Fruit fly (Drosophila melanogaster) whole organism, embryonic: ENCODE data around the gene tHMG1.

ENCODE experiments used
- Ada2b ChIP-seq: fragments of 200-800 bp; sonication (Bioruptor generic); IDR thresholded peaks from 2 replicates; pipeline ENCODE4 v1.3.6; 2022; ENCODE audit warnings: missing biosample characterization, missing genetic modification characterization
- B-H2 ChIP-seq: fragments of 200-800 bp; sonication (Bioruptor generic); optimal IDR thresholded peaks from 2 replicates; lab custom pipeline; 2018; ENCODE audit warnings: missing biosample characterization, mild to moderate bottlenecking, missing genetic modification characterization
- CG10267 ChIP-seq: fragments of 200-800 bp; sonication (Bioruptor generic); optimal IDR thresholded peaks from 2 replicates; lab custom pipeline; 2018; ENCODE audit warnings: missing biosample characterization, mild to moderate bottlenecking, missing genetic modification characterization, moderate library complexity
- CG10431 ChIP-seq: fragments of 200-800 bp; sonication (Bioruptor generic); optimal IDR thresholded peaks from 3 replicates; lab custom pipeline; 2018; ENCODE audit warnings: missing biosample characterization, mild to moderate bottlenecking, missing genetic modification characterization
- CG14441 ChIP-seq: fragments of 200-800 bp; sonication (Bioruptor generic); IDR thresholded peaks from 2 replicates; pipeline ENCODE4 v1.3.6; 2022; ENCODE audit warnings: missing biosample characterization, missing genetic modification characterization
- CG1647 ChIP-seq: fragments of 200-800 bp; sonication (Bioruptor generic); optimal IDR thresholded peaks from 3 replicates; lab custom pipeline; 2016; ENCODE audit warnings: missing biosample characterization, missing genetic modification characterization
- CG1832 ChIP-seq: fragments of 200-800 bp; sonication (Bioruptor generic); optimal IDR thresholded peaks from 2 replicates; lab custom pipeline; 2017; ENCODE audit warnings: missing biosample characterization, mild to moderate bottlenecking, missing genetic modification characterization, inconsistent platforms
- CG2199 ChIP-seq: fragments of 200-800 bp; sonication (Bioruptor generic); IDR thresholded peaks from 3 replicates; pipeline ENCODE4 v1.3.6; 2022; ENCODE audit warnings: missing biosample characterization, missing genetic modification characterization
- CG2712 ChIP-seq: fragments of 200-800 bp; optimal IDR thresholded peaks from 3 replicates; lab custom pipeline; 2019; ENCODE audit warnings: missing biosample characterization, mild to moderate bottlenecking, missing genetic modification characterization, moderate library complexity
- CG6854 ChIP-seq: fragments of 200-800 bp; sonication (Bioruptor generic); optimal IDR thresholded peaks from 3 replicates; lab custom pipeline; 2017; ENCODE audit warnings: missing biosample characterization, mild to moderate bottlenecking, missing genetic modification characterization
- CG7271 ChIP-seq: fragments of 200-800 bp; sonication (Bioruptor generic); optimal IDR thresholded peaks from 2 replicates; lab custom pipeline; 2018; ENCODE audit warnings: missing biosample characterization, mild to moderate bottlenecking, missing genetic modification characterization, moderate library complexity
- CTCF ChIP-seq: fragments of 200-800 bp; sonication (Bioruptor generic); optimal IDR thresholded peaks from 2 replicates; lab custom pipeline; 2017; ENCODE audit warnings: missing biosample characterization, mild to moderate bottlenecking, missing genetic modification characterization, moderate library complexity
- CrebB ChIP-seq: fragments of 200-800 bp; sonication (Bioruptor generic); optimal IDR thresholded peaks from 3 replicates; lab custom pipeline; 2018; ENCODE audit warnings: missing biosample characterization, mild to moderate bottlenecking, missing genetic modification characterization
- D19B ChIP-seq: fragments of 200-800 bp; sonication (Bioruptor generic); optimal IDR thresholded peaks from 2 replicates; lab custom pipeline; 2017; ENCODE audit warnings: missing biosample characterization, mild to moderate bottlenecking, missing genetic modification characterization
- Dp ChIP-seq: fragments of 200-800 bp; sonication (Bioruptor generic); optimal IDR thresholded peaks from 2 replicates; lab custom pipeline; 2018; ENCODE audit warnings: missing biosample characterization, mild to moderate bottlenecking, missing genetic modification characterization, moderate library complexity
- Dref ChIP-seq: fragments of 200-800 bp; sonication (Bioruptor generic); IDR thresholded peaks from 2 replicates; pipeline ENCODE4 v1.3.6; 2022; ENCODE audit warnings: missing biosample characterization, missing genetic modification characterization
- Drgx ChIP-seq: fragments of 200-800 bp; sonication (Bioruptor generic); IDR thresholded peaks from 2 replicates; pipeline ENCODE4 v1.3.6; 2022; ENCODE audit warnings: missing biosample characterization, missing genetic modification characterization
- ERR ChIP-seq: fragments of 200-800 bp; sonication (Bioruptor generic); optimal IDR thresholded peaks from 2 replicates; lab custom pipeline; 2016; ENCODE audit warnings: missing biosample characterization, missing genetic modification characterization
- Ets65A ChIP-seq: fragments of 200-800 bp; sonication (Bioruptor generic); peaks from one replicate; lab custom pipeline; 2016; ENCODE audit warnings: missing biosample characterization, missing genetic modification characterization
- Hr39 ChIP-seq: fragments of >200 bp; optimal IDR thresholded peaks from 2 replicates; lab custom pipeline; 2017
- Jarid2 ChIP-seq: fragments of 200-800 bp; sonication (Bioruptor generic); optimal IDR thresholded peaks from 3 replicates; lab custom pipeline; 2017; ENCODE audit warnings: mild to moderate bottlenecking, missing biosample characterization, missing genetic modification reagents, missing genetic modification characterization
- Lhr ChIP-seq: fragments of 200-800 bp; sonication (Bioruptor generic); optimal IDR thresholded peaks from 3 replicates; lab custom pipeline; 2017; ENCODE audit warnings: mild to moderate bottlenecking, missing biosample characterization, missing genetic modification reagents, missing genetic modification characterization
- Lim3 ChIP-seq: fragments of 200-800 bp; sonication (Bioruptor generic); IDR thresholded peaks from 2 replicates; pipeline ENCODE4 v1.3.6; 2022; ENCODE audit warnings: missing biosample characterization, missing genetic modification characterization
- Med ChIP-seq: fragments of 200-800 bp; sonication (Bioruptor generic); peaks from one replicate; lab custom pipeline; 2016; ENCODE audit warnings: missing biosample characterization, missing genetic modification characterization, mild to moderate bottlenecking, inconsistent platforms, moderate library complexity
- Oli ChIP-seq: fragments of 200-800 bp; sonication (Bioruptor generic); optimal IDR thresholded peaks from 2 replicates; lab custom pipeline; 2018; ENCODE audit warnings: missing biosample characterization, mild to moderate bottlenecking, missing genetic modification characterization, moderate library complexity
- Xrp1 ChIP-seq: fragments of 200-800 bp; sonication (Bioruptor generic); IDR thresholded peaks from 2 replicates; pipeline ENCODE4 v1.3.6; 2022; ENCODE audit warnings: missing biosample characterization, missing genetic modification characterization
- YL-1 ChIP-seq: fragments of 200-800 bp; sonication (Bioruptor generic); optimal IDR thresholded peaks from 3 replicates; lab custom pipeline; 2017; ENCODE audit warnings: missing biosample characterization, mild to moderate bottlenecking, missing genetic modification characterization
- ato ChIP-seq: fragments of 200-800 bp; sonication (Bioruptor generic); IDR thresholded peaks from 2 replicates; pipeline ENCODE4 v1.3.6; 2022; ENCODE audit warnings: missing biosample characterization, missing genetic modification characterization; ENCODE audit not compliant: partially characterized antibody
- bigmax ChIP-seq: fragments of 200-800 bp; sonication (Bioruptor generic); optimal IDR thresholded peaks from 2 replicates; lab custom pipeline; 2018; ENCODE audit warnings: missing biosample characterization, mild to moderate bottlenecking, missing genetic modification characterization
- cwo ChIP-seq: fragments of 200-800 bp; sonication (Bioruptor generic); optimal IDR thresholded peaks from 3 replicates; lab custom pipeline; 2017; ENCODE audit warnings: missing biosample characterization, missing genetic modification characterization, mild to moderate bottlenecking, moderate library complexity, missing genetic modification reagents
- dysf ChIP-seq: fragments of 200-800 bp; sonication (Bioruptor generic); IDR thresholded peaks from 3 replicates; pipeline ENCODE4 v1.3.6; 2022; ENCODE audit warnings: missing biosample characterization, missing genetic modification characterization
- exex ChIP-seq: fragments of 200-800 bp; sonication (Bioruptor generic); optimal IDR thresholded peaks from 4 replicates; lab custom pipeline; 2018; ENCODE audit warnings: missing biosample characterization, mild to moderate bottlenecking, missing genetic modification characterization, moderate library complexity
- ftz-f1 ChIP-seq: fragments of 200-800 bp; sonication (Bioruptor generic); optimal IDR thresholded peaks from 2 replicates; lab custom pipeline; 2016; ENCODE audit warnings: missing biosample characterization, missing genetic modification characterization
- mirr ChIP-seq: fragments of 200-800 bp; sonication (Bioruptor generic); optimal IDR thresholded peaks from 3 replicates; lab custom pipeline; 2018; ENCODE audit warnings: missing biosample characterization, mild to moderate bottlenecking, missing genetic modification characterization
- mld ChIP-seq: fragments of 200-800 bp; sonication (Bioruptor generic); IDR thresholded peaks from 3 replicates; pipeline ENCODE4 v1.3.6; 2022; ENCODE audit warnings: missing biosample characterization, missing genetic modification characterization; ENCODE audit not compliant: partially characterized antibody
- nerfin-1 ChIP-seq: fragments of 200-800 bp; sonication (Bioruptor generic); optimal IDR thresholded peaks from 3 replicates; lab custom pipeline; 2019; ENCODE audit warnings: missing biosample characterization, mild to moderate bottlenecking, missing genetic modification characterization, moderate library complexity
- nmo ChIP-seq: fragments of 200-800 bp; sonication (Bioruptor generic); optimal IDR thresholded peaks from 2 replicates; lab custom pipeline; 2018; ENCODE audit warnings: missing biosample characterization, mild to moderate bottlenecking, missing genetic modification characterization, moderate library complexity
- pfk ChIP-seq: fragments of 200-800 bp; sonication (Bioruptor generic); optimal IDR thresholded peaks from 2 replicates; lab custom pipeline; 2018; ENCODE audit warnings: missing biosample characterization, mild to moderate bottlenecking, missing genetic modification characterization, moderate library complexity
- prd ChIP-seq, 3 experiments: fragments of >200 bp in 2 of 3; fragments of 200-800 bp in 1 of 3; sonication (Bioruptor generic) in 1 of 3; optimal IDR thresholded peaks in 2 of 3; IDR thresholded peaks in 1 of 3; 2 replicates in 2 of 3; 3 replicates in 1 of 3; pipeline versions ENCODE4 v1.3.6 to Lab custom; 2017 to 2022; ENCODE audit warnings: missing biosample characterization in 1 of 3, missing genetic modification characterization in 1 of 3
- pros ChIP-seq: fragments of 200-800 bp; sonication (Bioruptor generic); optimal IDR thresholded peaks from 3 replicates; lab custom pipeline; 2019; ENCODE audit warnings: missing biosample characterization, mild to moderate bottlenecking, missing genetic modification characterization, moderate library complexity
- pzg ChIP-seq: fragments of 200-800 bp; sonication (Bioruptor generic); optimal IDR thresholded peaks from 3 replicates; lab custom pipeline; 2018; ENCODE audit warnings: missing biosample characterization, mild to moderate bottlenecking, missing genetic modification characterization, moderate library complexity
- repo ChIP-seq: fragments of 200-800 bp; sonication (Bioruptor generic); optimal IDR thresholded peaks from 2 replicates; lab custom pipeline; 2016; ENCODE audit warnings: missing biosample characterization, missing genetic modification characterization
- schlank ChIP-seq: fragments of 200-800 bp; sonication (Bioruptor generic); optimal IDR thresholded peaks from 2 replicates; lab custom pipeline; 2018; ENCODE audit warnings: missing biosample characterization, mild to moderate bottlenecking, missing genetic modification characterization
- scrt ChIP-seq: fragments of 200-800 bp; sonication (Bioruptor generic); optimal IDR thresholded peaks from 2 replicates; lab custom pipeline; 2018; ENCODE audit warnings: missing biosample characterization, mild to moderate bottlenecking, missing genetic modification characterization, moderate library complexity
- sens ChIP-seq: fragments of 200-800 bp; sonication (Bioruptor generic); peaks from one replicate; lab custom pipeline; 2016; ENCODE audit warnings: missing biosample characterization, missing genetic modification characterization
- ssp ChIP-seq: fragments of 200-800 bp; sonication (Bioruptor generic); IDR thresholded peaks from 2 replicates; pipeline ENCODE4 v1.3.6; 2022; ENCODE audit warnings: missing biosample characterization, missing genetic modification characterization
- sug ChIP-seq: fragments of 200-800 bp; optimal IDR thresholded peaks from 2 replicates; lab custom pipeline; 2019; ENCODE audit warnings: missing biosample characterization, mild to moderate bottlenecking, missing genetic modification characterization, moderate library complexity
- usp ChIP-seq: fragments of >200 bp; optimal IDR thresholded peaks from 2 replicates; lab custom pipeline; 2017; ENCODE audit warnings: missing biosample characterization, missing genetic modification characterization
- zfh1 ChIP-seq: fragments of 200-800 bp; sonication (Bioruptor generic); IDR thresholded peaks from 3 replicates; pipeline ENCODE4 v1.3.6; 2022; ENCODE audit warnings: missing biosample characterization, missing genetic modification characterization

Gene tHMG1

DNA sequence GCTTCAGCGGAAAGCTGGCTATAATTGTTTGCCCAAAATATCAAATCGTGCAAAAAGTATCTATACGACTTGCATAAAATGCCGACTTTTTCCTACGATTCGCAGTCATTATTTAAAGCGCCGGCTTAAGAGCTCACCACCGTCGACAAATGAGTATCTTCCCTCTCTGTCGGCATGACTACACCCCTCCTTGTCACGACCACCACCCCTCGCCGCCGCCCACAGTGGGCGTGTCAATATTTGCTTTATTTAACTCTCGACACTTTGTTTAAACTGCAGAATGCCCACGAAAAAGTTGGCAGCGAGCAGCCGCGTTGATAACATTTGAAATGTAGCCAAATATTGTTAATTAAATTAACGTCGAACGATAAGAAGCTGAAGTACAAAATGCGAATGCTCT lies 26.7 kb downstream of the tHMG1 start (continued):
- TF ChIP-seq ERR (GFP tag; lab: Kevin White, UChicago) (no peak), CG1832 (GFP tag; lab: Kevin White, UChicago) (peak; percentile 0), schlank (tag; lab: Kevin White, UChicago) (peak; percentile 57), CG2712 (tag; lab: Kevin White, UChicago) (no peak), prd (optimal IDR thresholded peaks at IDR 0.05; lab: Kevin White, UChicago) (no peak), prd (GFP tag; IDR thresholded peaks at IDR 0.05; lab: Robert Waterston, UW) (no peak), B-H2 (GFP tag; lab: Kevin White, UChicago) (peak; percentile 22), mirr (peak; percentile 41)
- TF ChIP-seq, all 482 proteins: peak for 22

DNA sequence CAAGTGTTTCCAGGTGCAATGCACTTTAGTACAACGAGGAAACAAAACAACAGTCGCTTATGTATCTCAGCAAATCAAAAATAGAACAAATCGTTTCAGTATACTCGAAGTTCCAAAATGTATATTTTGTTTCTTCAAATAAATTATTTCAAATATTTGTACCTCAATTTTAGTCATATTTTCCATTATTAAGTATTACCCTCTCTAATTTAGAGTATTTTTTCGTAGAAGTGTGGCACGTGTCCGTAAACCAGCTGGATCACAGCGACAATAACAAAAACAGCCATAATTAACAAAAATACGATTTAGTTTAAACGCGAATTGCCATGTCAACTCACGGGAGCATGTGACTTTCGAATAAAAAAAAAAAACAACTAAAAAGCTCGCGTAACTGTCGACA lies 27.1 kb downstream of the tHMG1 start:
- TF ChIP-seq Dp = no peak
- no peak for TF ChIP-seq usp (GFP tag; lab: Kevin White, UChicago)
- TF ChIP-seq Hr39 (lab: Kevin White, UChicago) = no peak
- TF ChIP-seq CG1647 (GFP tag; lab: Kevin White, UChicago) = no peak
- no peak for TF ChIP-seq ato (GFP tag; lab: Robert Waterston, UW)
- TF ChIP-seq pzg = no peak
- no peak for TF ChIP-seq nmo
- no peak for TF ChIP-seq pfk

DNA sequence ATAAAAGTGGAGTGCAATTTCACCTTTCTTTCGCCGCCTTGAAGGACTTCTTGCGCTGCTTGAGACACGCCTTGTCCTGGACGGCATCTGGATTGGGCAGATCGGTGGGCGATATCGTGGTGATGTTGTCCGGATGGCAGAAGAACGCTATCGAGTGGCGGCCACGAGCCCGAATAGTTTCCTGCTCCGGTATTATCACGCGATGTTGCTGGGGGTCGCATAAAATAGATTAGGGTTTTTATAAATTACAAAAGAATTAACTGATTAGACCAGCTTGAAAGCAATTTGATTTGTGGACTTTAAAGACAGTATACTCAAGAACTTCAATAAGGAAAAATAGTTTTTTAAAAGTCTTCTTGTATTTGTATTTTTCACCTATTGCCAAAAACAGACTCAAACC lies 28.9 kb downstream of the tHMG1 start:
- no peak for TF ChIP-seq Oli
- TF ChIP-seq cwo (GFP tag; lab: Kevin White, UChicago) = peak; percentile 11
- no peak for TF ChIP-seq Lim3 (GFP tag; lab: Robert Waterston, UW)
- no peak for TF ChIP-seq YL-1
- TF ChIP-seq dysf = 0 out of 3 replicates have a peak, but pooled peaks have one; percentile 13
- no peak for TF ChIP-seq zfh1 (GFP tag; lab: Robert Waterston, UW)
- TF ChIP-seq CrebB (tag; lab: Kevin White, UChicago) = no peak
- TF ChIP-seq Dp = no peak
- TF ChIP-seq bigmax (GFP tag; lab: Kevin White, UChicago) = no peak
- TF ChIP-seq CG1647 (GFP tag; lab: Kevin White, UChicago) = no peak
- TF ChIP-seq scrt (GFP tag; lab: Kevin White, UChicago) = no peak
- TF ChIP-seq CG10431 (GFP tag; lab: Kevin White, UChicago) = no peak
- no peak for TF ChIP-seq Ada2b
- TF ChIP-seq Med (GFP tag; lab: Kevin White, UChicago) = peak; percentile 9
- TF ChIP-seq pros (GFP tag; lab: Kevin White, UChicago) = no peak
- TF ChIP-seq Dref (GFP tag; lab: Robert Waterston, UW) = no peak
- no peak for TF ChIP-seq mld (GFP tag; lab: Robert Waterston, UW)
- no peak for TF ChIP-seq D19B
- no peak for TF ChIP-seq CG14441 (GFP tag; lab: Robert Waterston, UW)
- peak; percentile 92 for TF ChIP-seq sug
- peak; percentile 8 for TF ChIP-seq CG6854 (GFP tag; lab: Kevin White, UChicago)
- no peak for TF ChIP-seq repo (GFP tag; lab: Kevin White, UChicago)
- no peak for TF ChIP-seq CTCF (GFP tag; lab: Kevin White, UChicago)
- no peak for TF ChIP-seq CG7271
- TF ChIP-seq Xrp1 (GFP tag; lab: Robert Waterston, UW) = no peak
- no peak for TF ChIP-seq CG10267 (tag; lab: Kevin White, UChicago)
- no peak for TF ChIP-seq ssp (GFP tag; lab: Robert Waterston, UW)
- TF ChIP-seq sens (GFP tag; lab: Kevin White, UChicago) = peak; percentile 47
- TF ChIP-seq CG2712 (tag; lab: Kevin White, UChicago) = no peak
- no peak for TF ChIP-seq Ets65A (GFP tag; lab: Kevin White, UChicago)
- no peak for TF ChIP-seq Drgx (GFP tag; lab: Robert Waterston, UW)
- no peak for TF ChIP-seq ftz-f1 (GFP tag; lab: Kevin White, UChicago)
- no peak for TF ChIP-seq nerfin-1 (tag; lab: Kevin White, UChicago)
- no peak for TF ChIP-seq Lhr (GFP tag; lab: Kevin White, UChicago)
- no peak for TF ChIP-seq Jarid2 (GFP tag; lab: Kevin White, UChicago)
- TF ChIP-seq exex = peak; percentile 86
- no peak for TF ChIP-seq CG2199 (GFP tag; lab: Robert Waterston, UW)
- TF ChIP-seq, all 482 proteins: peak for 7
